Worm (Caenorhabditis elegans): Measurements from ENCODE around the gene ser-6.
A peak's percentile ranks its signal among the peaks of the same experiment; 100 is the strongest.

ser-6 gene

ce11 chrIV:3001500-3001899 lies 41.6 kb downstream of the ser-6 start:
- TF ChIP-seq lin-26 (GFP tag; IDR thresholded peaks at IDR 0.05), result 0 out of 2 replicates have a peak, but pooled peaks have one; percentile 28
- no peak for TF ChIP-seq pbrm-1 (GFP tag; IDR thresholded peaks at IDR 0.05)
- TF ChIP-seq hmg-1.2 (GFP tag; IDR thresholded peaks at IDR 0.05), result peak; percentile 45; the same call in 1 of the 2 replicates

ce11 chrIV:3002807-3003206 lies 42.9 kb downstream of the ser-6 start:
- TF ChIP-seq tlf-1 (GFP tag; optimal IDR thresholded peaks at IDR 0.05) (no peak), rcor-1 (GFP tag; IDR thresholded peaks at IDR 0.05) (no peak), snpc-1.3 (tag; optimal IDR thresholded peaks at IDR 0.05; ENCODE audit: insufficient read depth) (no peak), dpff-1 (tag; optimal IDR thresholded peaks at IDR 0.05) (no peak), K12H6.12 (tag; optimal IDR thresholded peaks at IDR 0.05) (no peak), ztf-22 (GFP tag; optimal IDR thresholded peaks at IDR 0.05) (no peak), ekl-4 (GFP tag; IDR thresholded peaks at IDR 0.05) (no peak), D2030.7 (GFP tag; IDR thresholded peaks at IDR 0.05) (no peak), bed-1 (GFP tag; IDR thresholded peaks at IDR 0.05) (no peak), madf-6 (GFP tag; IDR thresholded peaks at IDR 0.05) (no peak), Y56A3A.18 (GFP tag; IDR thresholded peaks at IDR 0.05) (no peak), pha-4 (tag; optimal IDR thresholded peaks at IDR 0.05) (no peak)

ce11 chrIV:3008828-3009227 lies 48.9 kb downstream of the ser-6 start, which contains the start of gene Y54G2A.73:
Gene Y54G2A.73, minus strand, starts transcription at chrIV:3008892.
- TF ChIP-seq lsl-1 (GFP tag; optimal IDR thresholded peaks at IDR 0.05), result peak; percentile 80
- peak; percentile 80 for TF ChIP-seq F33H1.4 (GFP tag; IDR thresholded peaks at IDR 0.05)
- TF ChIP-seq lin-40 (tag; optimal IDR thresholded peaks at IDR 0.05), result no peak
- peak; percentile 50 for TF ChIP-seq xnd-1 (tag; optimal IDR thresholded peaks at IDR 0.05)
- peak; percentile 54 for TF ChIP-seq madf-6 (GFP tag; IDR thresholded peaks at IDR 0.05)
- no peak for TF ChIP-seq lin-35 (GFP tag; optimal IDR thresholded peaks at IDR 0.05)
- no peak for TF ChIP-seq mcd-1 (GFP tag; IDR thresholded peaks at IDR 0.05)
- TF ChIP-seq F57A8.1 (GFP tag; optimal IDR thresholded peaks at IDR 0.05), result no peak
- TF ChIP-seq D2030.7 (GFP tag; IDR thresholded peaks at IDR 0.05), result peak; percentile 24; the same call in 1 of the 2 replicates
- no peak for TF ChIP-seq nhr-120 (GFP tag; IDR thresholded peaks at IDR 0.05)
- TF ChIP-seq mes-4 (tag; optimal IDR thresholded peaks at IDR 0.05), result no peak
- no peak for TF ChIP-seq madf-10 (tag; optimal IDR thresholded peaks at IDR 0.05)
- TF ChIP-seq sea-2 (GFP tag; IDR thresholded peaks at IDR 0.05), result no peak
- TF ChIP-seq lin-54 (GFP tag; optimal IDR thresholded peaks at IDR 0.05), result no peak
- peak; percentile 50; the same call in 1 of the 2 replicates for TF ChIP-seq madf-8 (GFP tag; conservative IDR thresholded peaks at IDR 0.05)

ce11 chrIV:3011647-3012046 lies 51.7 kb downstream of the ser-6 start:
- no peak for TF ChIP-seq F23B12.7 (tag; optimal IDR thresholded peaks at IDR 0.05; ENCODE audit: insufficient read depth)
- peak; percentile 57; the same call in 1 of the 2 replicates for TF ChIP-seq mcd-1 (GFP tag; IDR thresholded peaks at IDR 0.05)
- TF ChIP-seq ceh-27 (GFP tag; optimal IDR thresholded peaks at IDR 0.05), result no peak
- no peak for TF ChIP-seq xnd-1 (tag; optimal IDR thresholded peaks at IDR 0.05)
- no peak for TF ChIP-seq snpc-4 (GFP tag; optimal IDR thresholded peaks at IDR 0.05)
- no peak for TF ChIP-seq snpc-4 (tag; optimal IDR thresholded peaks at IDR 0.05)
- no peak for TF ChIP-seq C06A6.2 (GFP tag; conservative IDR thresholded peaks at IDR 0.05)
- TF ChIP-seq lin-54 (GFP tag; optimal IDR thresholded peaks at IDR 0.05), result peak; percentile 23
- no peak for TF ChIP-seq let-607 (tag; optimal IDR thresholded peaks at IDR 0.05)
- no peak for TF ChIP-seq ztf-25 (GFP tag; IDR thresholded peaks at IDR 0.05)

Measured in whole organism, young adult.